Fruit fly (Drosophila melanogaster) whole organism, adult: ENCODE data around the gene Non3.

Experiments
- CG11617 ChIP-seq: fragments of 200-800 bp; sonication (Bioruptor generic); optimal IDR thresholded peaks from 2 replicates; lab custom pipeline; 2017; ENCODE audit warnings: mild to moderate bottlenecking, missing biosample characterization, missing genetic modification reagents, missing genetic modification characterization
- CG12768 ChIP-seq: fragments of 200-800 bp; sonication (Bioruptor generic); optimal IDR thresholded peaks from 2 replicates; lab custom pipeline; 2017; ENCODE audit warnings: missing biosample characterization, missing genetic modification characterization, mild to moderate bottlenecking, moderate library complexity, missing genetic modification reagents
- CG14711 ChIP-seq: fragments of 200-800 bp; sonication (Bioruptor generic); optimal IDR thresholded peaks from 2 replicates; lab custom pipeline; 2018; ENCODE audit warnings: missing biosample characterization, mild to moderate bottlenecking, missing genetic modification characterization, moderate library complexity
- CG1620 ChIP-seq: fragments of 200-800 bp; sonication (Bioruptor generic); optimal IDR thresholded peaks from 2 replicates; lab custom pipeline; 2016; ENCODE audit warnings: missing biosample characterization, missing genetic modification characterization
- CG33017 ChIP-seq: fragments of 200-800 bp; sonication (Bioruptor generic); optimal IDR thresholded peaks from 2 replicates; lab custom pipeline; 2018; ENCODE audit warnings: missing biosample characterization, mild to moderate bottlenecking, missing genetic modification characterization, moderate library complexity
- CG5204 ChIP-seq: fragments of 200-800 bp; sonication (Bioruptor generic); optimal IDR thresholded peaks from 2 replicates; lab custom pipeline; 2016; ENCODE audit warnings: missing biosample characterization, missing genetic modification characterization
- CG7045 ChIP-seq: fragments of 200-800 bp; sonication (Bioruptor generic); optimal IDR thresholded peaks from 2 replicates; lab custom pipeline; 2017; ENCODE audit warnings: missing biosample characterization, mild to moderate bottlenecking, missing genetic modification characterization
- CG7101 ChIP-seq: fragments of 200-800 bp; sonication (Bioruptor generic); optimal IDR thresholded peaks from 2 replicates; lab custom pipeline; 2018; ENCODE audit warnings: missing biosample characterization, mild to moderate bottlenecking, missing genetic modification characterization, moderate library complexity
- Clk ChIP-seq: fragments of 200-800 bp; sonication (Bioruptor generic); optimal IDR thresholded peaks from 2 replicates; lab custom pipeline; 2017; ENCODE audit warnings: missing biosample characterization, missing genetic modification characterization
- Crg-1 ChIP-seq: fragments of 200-800 bp; sonication (Bioruptor generic); optimal IDR thresholded peaks from 2 replicates; lab custom pipeline; 2016; ENCODE audit warnings: missing biosample characterization, missing genetic modification characterization
- Hr96 ChIP-seq: fragments of 200-800 bp; sonication (Bioruptor generic); optimal IDR thresholded peaks from 2 replicates; lab custom pipeline; 2016; ENCODE audit warnings: missing biosample characterization, missing genetic modification characterization
- Mnt ChIP-seq: fragments of 200-800 bp; sonication (Bioruptor generic); optimal IDR thresholded peaks from 2 replicates; lab custom pipeline; 2016; ENCODE audit warnings: missing biosample characterization, mild to moderate bottlenecking, missing genetic modification characterization
- bab1 ChIP-seq: fragments of 200-800 bp; sonication (Bioruptor generic); optimal IDR thresholded peaks from 3 replicates; lab custom pipeline; 2019; ENCODE audit warnings: missing biosample characterization, mild to moderate bottlenecking, missing genetic modification characterization, moderate library complexity
- cic ChIP-seq: fragments of 200-800 bp; sonication (Bioruptor generic); optimal IDR thresholded peaks from 2 replicates; lab custom pipeline; 2017; ENCODE audit warnings: missing biosample characterization, mild to moderate bottlenecking, missing genetic modification characterization, moderate library complexity
- cnc ChIP-seq, 2 experiments: fragments of >200 bp; optimal IDR thresholded peaks; 2 replicates each; lab custom pipeline; 2017
- kay ChIP-seq: fragments of 200-800 bp; sonication (Bioruptor generic); peaks from one replicate; lab custom pipeline; 2016; ENCODE audit warnings: missing biosample characterization, missing genetic modification characterization, borderline replicate concordance
- ovo ChIP-seq: fragments of 200-800 bp; sonication (Bioruptor generic); optimal IDR thresholded peaks from 2 replicates; lab custom pipeline; 2016; ENCODE audit warnings: missing biosample characterization, missing genetic modification characterization
- pad ChIP-seq: fragments of 200-800 bp; sonication (Bioruptor generic); optimal IDR thresholded peaks from 3 replicates; lab custom pipeline; 2017; ENCODE audit warnings: missing biosample characterization, missing genetic modification characterization, mild to moderate bottlenecking, moderate library complexity, missing genetic modification reagents
- tj ChIP-seq: fragments of 200-800 bp; sonication (Bioruptor generic); optimal IDR thresholded peaks from 3 replicates; lab custom pipeline; 2017; ENCODE audit warnings: missing biosample characterization, mild to moderate bottlenecking, missing genetic modification characterization, moderate library complexity
- toe ChIP-seq: fragments of 200-800 bp; sonication (Bioruptor generic); optimal IDR thresholded peaks from 2 replicates; lab custom pipeline; 2016; ENCODE audit warnings: missing biosample characterization, missing genetic modification characterization

Non3 gene

dm6 chr3R:18226043-18226808, 2.7 kb downstream of the Non3 start, which contains the start of the genes CG7168 and Mdh2:
Gene CG7168, minus strand, starts transcription at chr3R:18226082.
Gene Mdh2, plus strand, starts transcription at chr3R:18226396.
- TF ChIP-seq bab1 (GFP tag; lab: Kevin White, UChicago) (peak; percentile 35), Crg-1 (GFP tag; lab: Kevin White, UChicago) (no peak), toe (GFP tag; lab: Kevin White, UChicago) (no peak), cic (GFP tag; lab: Kevin White, UChicago) (no peak), CG7101 (tag; lab: Kevin White, UChicago) (no peak), CG5204 (GFP tag; lab: Kevin White, UChicago) (no peak), pad (peak; percentile 4), CG7045 (no peak), CG14711 (tag; lab: Kevin White, UChicago) (peak; percentile 90), cnc (optimal IDR thresholded peaks at IDR 0.05; lab: Kevin White, UChicago) (no peak), kay (GFP tag; lab: Kevin White, UChicago) (no peak), CG1620 (GFP tag; lab: Kevin White, UChicago) (no peak), CG11617 (GFP tag; lab: Kevin White, UChicago) (peak; percentile 30), ovo (no peak), CG33017 (tag; lab: Kevin White, UChicago) (no peak), Mnt (peak; percentile 35), tj (peak; percentile 28), Clk (no peak), Hr96 (GFP tag; lab: Kevin White, UChicago) (no peak), CG12768 (GFP tag; lab: Kevin White, UChicago) (peak; percentile 49)

- TF ChIP-seq CG1620 (GFP tag; lab: Kevin White, UChicago) (no peak), Clk (no peak), CG11617 (GFP tag; lab: Kevin White, UChicago) (no peak), tj (no peak), bab1 (GFP tag; lab: Kevin White, UChicago) (no peak), pad (no peak), toe (GFP tag; lab: Kevin White, UChicago) (no peak), Hr96 (GFP tag; lab: Kevin White, UChicago) (no peak), cnc (optimal IDR thresholded peaks at IDR 0.05; lab: Kevin White, UChicago) (no peak), cic (GFP tag; lab: Kevin White, UChicago) (no peak), CG7045 (no peak), CG12768 (GFP tag; lab: Kevin White, UChicago) (no peak)
Measured at dm6 chr3R:18226809-18227157, 3.3 kb downstream of the Non3 start.

dm6 chr3R:18227385-18227784, 3.9 kb downstream of the Non3 start:
- TF ChIP-seq CG1620 (GFP tag; lab: Kevin White, UChicago) = no peak

dm6 chr3R:18228713-18229222, 5.2 kb downstream of the Non3 start:
- TF ChIP-seq cnc (optimal IDR thresholded peaks at IDR 0.05; lab: Kevin White, UChicago) (no peak), cic (GFP tag; lab: Kevin White, UChicago) (no peak), tj (no peak), Crg-1 (GFP tag; lab: Kevin White, UChicago) (no peak), CG12768 (GFP tag; lab: Kevin White, UChicago) (peak; percentile 40)

- peak; percentile 16 for TF ChIP-seq cic (GFP tag; lab: Kevin White, UChicago)
- TF ChIP-seq toe (GFP tag; lab: Kevin White, UChicago) = no peak
- TF ChIP-seq CG1620 (GFP tag; lab: Kevin White, UChicago) = no peak
- TF ChIP-seq tj = no peak
Measured at dm6 chr3R:18230229-18230628, 6.7 kb downstream of the Non3 start.

- TF ChIP-seq bab1 (GFP tag; lab: Kevin White, UChicago) (no peak), Clk (no peak), Crg-1 (GFP tag; lab: Kevin White, UChicago) (no peak), CG12768 (GFP tag; lab: Kevin White, UChicago) (no peak), CG7101 (tag; lab: Kevin White, UChicago) (no peak), tj (no peak), cnc (optimal IDR thresholded peaks at IDR 0.05; lab: Kevin White, UChicago) (no peak), Hr96 (GFP tag; lab: Kevin White, UChicago) (no peak), kay (GFP tag; lab: Kevin White, UChicago) (no peak), pad (no peak), CG14711 (tag; lab: Kevin White, UChicago) (no peak), toe (GFP tag; lab: Kevin White, UChicago) (no peak), CG7045 (no peak), CG1620 (GFP tag; lab: Kevin White, UChicago) (no peak), ovo (no peak), CG11617 (GFP tag; lab: Kevin White, UChicago) (no peak)
Measured at dm6 chr3R:18232187-18232586, 8.7 kb downstream of the Non3 start.
